Worm (Caenorhabditis elegans) whole organism, young adult: ENCODE results near the gene F45D11.14.
"Not testable (repeated sequence)": the region's sequence is repeated elsewhere in the genome, so short reads cannot be mapped to it uniquely, and the experiment has no call there.

Source experiments
- D2030.7 ChIP-seq: fragments of 200-800 bp; sonication (Bioruptor generic); IDR thresholded peaks from 2 replicates; pipeline ENCODE4 v1.3.6; 2022; ENCODE audit warnings: missing genetic modification reagents, missing genetic modification characterization, missing compliant biosample characterization
- F23B12.7 ChIP-seq: sonication (generic microtip); optimal IDR thresholded peaks from 2 replicates; lab custom pipeline; 2017; ENCODE audit warnings: missing genetic modification characterization, mild to moderate bottlenecking, missing compliant biosample characterization, antibody characterized with exemption, moderate library complexity; ENCODE audit not compliant: insufficient read depth
- F37B4.10 ChIP-seq: fragments of 200-800 bp; sonication (Bioruptor generic); IDR thresholded peaks from 2 replicates; pipeline ENCODE4 v1.3.6; 2022; ENCODE audit warnings: missing genetic modification characterization, missing compliant biosample characterization
- F39B2.1 ChIP-seq: fragments of 200-800 bp; sonication (Bioruptor generic); IDR thresholded peaks from 2 replicates; pipeline ENCODE4 v1.3.6; 2022; ENCODE audit warnings: missing genetic modification reagents, missing genetic modification characterization, missing compliant biosample characterization
- F52B5.7 ChIP-seq: sonication (generic microtip); optimal IDR thresholded peaks from 2 replicates; lab custom pipeline; 2016; ENCODE audit warnings: mild to moderate bottlenecking, missing genetic modification characterization, missing compliant biosample characterization
- F57C9.4 ChIP-seq: sonication (generic microtip); optimal IDR thresholded peaks from 2 replicates; lab custom pipeline; 2017; ENCODE audit warnings: mild to moderate bottlenecking, missing genetic modification characterization, missing compliant biosample characterization
- K11D2.4 ChIP-seq: fragments of 200-800 bp; sonication (Bioruptor generic); IDR thresholded peaks from 2 replicates; pipeline ENCODE4 v1.3.6; 2022; ENCODE audit warnings: missing genetic modification reagents, missing genetic modification characterization, missing compliant biosample characterization
- Y56A3A.18 ChIP-seq: fragments of 200-800 bp; sonication (Bioruptor generic); IDR thresholded peaks from 2 replicates; pipeline ENCODE4 v1.3.6; 2022; ENCODE audit warnings: missing genetic modification reagents, missing genetic modification characterization, missing compliant biosample characterization
- bed-2 ChIP-seq: fragments of 200-800 bp; sonication (Bioruptor generic); IDR thresholded peaks from 2 replicates; pipeline ENCODE4 v1.3.6; 2022; ENCODE audit warnings: missing genetic modification reagents, missing genetic modification characterization, missing compliant biosample characterization
- ccch-3 ChIP-seq: fragments of 200-800 bp; sonication (Bioruptor generic); optimal IDR thresholded peaks from 2 replicates; lab custom pipeline; 2018; ENCODE audit warnings: mild to moderate bottlenecking, missing genetic modification characterization, missing compliant biosample characterization
- ceh-40 ChIP-seq: fragments of 200-800 bp; sonication (Bioruptor generic); IDR thresholded peaks from 2 replicates; pipeline ENCODE4 v1.3.6; 2022; ENCODE audit warnings: missing genetic modification characterization, missing compliant biosample characterization
- ceh-58 ChIP-seq: fragments of 200-800 bp; sonication (Bioruptor generic); IDR thresholded peaks from 2 replicates; pipeline ENCODE4 v1.3.6; 2022; ENCODE audit warnings: missing genetic modification characterization, missing compliant biosample characterization
- ceh-79 ChIP-seq: sonication (generic microtip); optimal IDR thresholded peaks from 2 replicates; lab custom pipeline; 2017; ENCODE audit warnings: mild to moderate bottlenecking, missing genetic modification characterization, missing compliant biosample characterization
- dpff-1 ChIP-seq: sonication (generic microtip); optimal IDR thresholded peaks from 2 replicates; lab custom pipeline; 2017; ENCODE audit warnings: mild to moderate bottlenecking, missing genetic modification characterization, missing compliant biosample characterization
- fkh-3 ChIP-seq: sonication (generic microtip); optimal IDR thresholded peaks from 2 replicates; lab custom pipeline; 2016; ENCODE audit warnings: mild to moderate bottlenecking, missing genetic modification characterization, missing compliant biosample characterization
- hlh-12 ChIP-seq: sonication (generic microtip); optimal IDR thresholded peaks from 2 replicates; lab custom pipeline; 2016; ENCODE audit warnings: missing genetic modification characterization, missing compliant biosample characterization
- hsf-1 ChIP-seq: fragments of 200-800 bp; sonication (Bioruptor generic); IDR thresholded peaks from 2 replicates; pipeline ENCODE4 v1.3.6; 2022; ENCODE audit warnings: missing genetic modification reagents, missing genetic modification characterization, missing compliant biosample characterization
- madf-3 ChIP-seq: fragments of 200-800 bp; sonication (Bioruptor generic); IDR thresholded peaks from 2 replicates; pipeline ENCODE4 v1.3.6; 2022; ENCODE audit warnings: missing genetic modification reagents, missing genetic modification characterization, missing compliant biosample characterization
- madf-8 ChIP-seq: fragments of 200-800 bp; sonication (Bioruptor generic); conservative IDR thresholded peaks from 2 replicates; pipeline ENCODE4 v1.3.6; 2022; ENCODE audit warnings: missing genetic modification reagents, missing genetic modification characterization, missing compliant biosample characterization
- nfya-1 ChIP-seq: sonication (generic microtip); optimal IDR thresholded peaks from 2 replicates; lab custom pipeline; 2017; ENCODE audit warnings: antibody characterized with exemption, missing compliant biosample characterization, missing genetic modification characterization, borderline replicate concordance; ENCODE audit not compliant: insufficient read depth
- nhr-120 ChIP-seq: fragments of 200-800 bp; sonication (Bioruptor generic); IDR thresholded peaks from 2 replicates; pipeline ENCODE4 v1.3.6; 2022; ENCODE audit warnings: missing genetic modification characterization, missing compliant biosample characterization
- nhr-179 ChIP-seq: sonication (generic microtip); optimal IDR thresholded peaks from 2 replicates; lab custom pipeline; 2016; ENCODE audit warnings: mild to moderate bottlenecking, missing genetic modification characterization, missing compliant biosample characterization
- nhr-27 ChIP-seq: fragments of 200-800 bp; sonication (Bioruptor generic); optimal IDR thresholded peaks from 2 replicates; lab custom pipeline; 2018; ENCODE audit warnings: mild to moderate bottlenecking, missing genetic modification characterization, moderate library complexity, missing compliant biosample characterization
- nhr-80 ChIP-seq: sonication (generic microtip); optimal IDR thresholded peaks from 2 replicates; lab custom pipeline; 2016; ENCODE audit warnings: missing genetic modification characterization, missing compliant biosample characterization
- rcor-1 ChIP-seq: fragments of 200-800 bp; sonication (Bioruptor generic); IDR thresholded peaks from 2 replicates; pipeline ENCODE4 v1.3.6; 2022; ENCODE audit warnings: missing genetic modification reagents, missing genetic modification characterization, missing compliant biosample characterization
- repo-1 ChIP-seq: sonication (generic microtip); optimal IDR thresholded peaks from 2 replicates; lab custom pipeline; 2017; ENCODE audit warnings: mild to moderate bottlenecking, missing genetic modification characterization, missing compliant biosample characterization
- rpc-1 ChIP-seq, 2 experiments: fragments of 150-350 bp in 1 of 2; sonication (generic microtip) in 1 of 2; optimal IDR thresholded peaks; 2 replicates each; lab custom pipeline; 2014 to 2018; ENCODE audit warnings: missing biosample characterization in 1 of 2, missing genetic modification characterization in 1 of 2, missing genetic modification reagents in 1 of 2, missing genotype in 1 of 2
- snpc-1.1 ChIP-seq: sonication (generic microtip); optimal IDR thresholded peaks from 2 replicates; lab custom pipeline; 2017; ENCODE audit warnings: missing genetic modification characterization, mild to moderate bottlenecking, missing compliant biosample characterization, antibody characterized with exemption, moderate library complexity, missing genotype, missing genetic modification reagents; ENCODE audit not compliant: insufficient read depth
- sptf-2 ChIP-seq: fragments of 200-800 bp; sonication (Bioruptor generic); optimal IDR thresholded peaks from 2 replicates; lab custom pipeline; 2018; ENCODE audit warnings: mild to moderate bottlenecking, missing genetic modification characterization, missing compliant biosample characterization
- xnd-1 ChIP-seq: sonication (generic microtip); optimal IDR thresholded peaks from 2 replicates; lab custom pipeline; 2016; ENCODE audit warnings: missing genotype, missing genetic modification reagents, missing genetic modification characterization, missing compliant biosample characterization

F45D11.14 gene

ce11 chrII:999493-999892, 6.8 kb downstream of the F45D11.14 start, which contains the start of gene fbxb-29:
fbxb-29 (minus strand) TSS chrII:999593.
- TF ChIP-seq nfya-1, result no peak
- no peak for TF ChIP-seq bed-2 (GFP tag; lab: Robert Waterston, UW)
- TF ChIP-seq ceh-79 (tag; lab: Kevin White, UChicago), result no peak
- TF ChIP-seq F23B12.7, result no peak
- no peak for TF ChIP-seq xnd-1 (tag; lab: Kevin White, UChicago)
- TF ChIP-seq nhr-120 (GFP tag; lab: Robert Waterston, UW), result no peak
- no peak for TF ChIP-seq repo-1
- TF ChIP-seq ceh-58, result no peak
- TF ChIP-seq F52B5.7 (tag; lab: Kevin White, UChicago), result no peak
- no peak for TF ChIP-seq D2030.7 (GFP tag; lab: Robert Waterston, UW)
- no peak for TF ChIP-seq madf-8 (GFP tag; lab: Robert Waterston, UW)
- TF ChIP-seq nhr-179 (tag; lab: Kevin White, UChicago), result no peak
- TF ChIP-seq ceh-40 (GFP tag; lab: Robert Waterston, UW), result no peak
- no peak for TF ChIP-seq madf-3 (GFP tag; lab: Robert Waterston, UW)
- no peak for TF ChIP-seq K11D2.4
- TF ChIP-seq F57C9.4 (tag; lab: Kevin White, UChicago), result no peak

- TF ChIP-seq fkh-3; ccch-3 (GFP tag; lab: Kevin White, UChicago); rcor-1 (GFP tag; lab: Robert Waterston, UW): not testable (repeated sequence)
- TF ChIP-seq, all 124 proteins: peak for 0; not testable (repeated sequence) for 124
Measured at ce11 chrII:996112-996511, 10.2 kb downstream of the F45D11.14 start, which contains the start of gene F45D11.11. F45D11.11 (minus strand) TSS chrII:996212.

ce11 chrII:994231-994630, 12.0 kb downstream of the F45D11.14 start, which contains the start of gene F45D11.7:
F45D11.7 (plus strand) TSS chrII:994531.
- TF ChIP-seq hsf-1; F57C9.4 (tag; lab: Kevin White, UChicago); madf-3 (GFP tag; lab: Robert Waterston, UW): not testable (repeated sequence)
- TF ChIP-seq, all 124 proteins: peak for 0; not testable (repeated sequence) for 124

ce11 chrII:991300-991699, 15.0 kb downstream of the F45D11.14 start, which contains the start of gene fbxc-42:
fbxc-42 (plus strand) TSS chrII:991600.
- no peak for TF ChIP-seq nhr-80 (tag; lab: Kevin White, UChicago)
- no peak for TF ChIP-seq nhr-120 (GFP tag; lab: Robert Waterston, UW)
- TF ChIP-seq F39B2.1, result no peak

- TF ChIP-seq rpc-1 (optimal IDR thresholded peaks at IDR 0.05; lab: Kevin White, UChicago) (no peak), rpc-1 (tag; optimal IDR thresholded peaks at IDR 0.05; lab: Kevin White, UChicago) (no peak), dpff-1 (tag; lab: Kevin White, UChicago) (no peak), Y56A3A.18 (no peak), nfya-1 (no peak), sptf-2 (GFP tag; lab: Kevin White, UChicago) (no peak), bed-2 (GFP tag; lab: Robert Waterston, UW) (no peak), snpc-1.1 (tag; lab: Kevin White, UChicago) (no peak), hlh-12 (tag; lab: Kevin White, UChicago) (no peak), nhr-27 (no peak), F37B4.10 (no peak), xnd-1 (tag; lab: Kevin White, UChicago) (no peak)
- TF ChIP-seq, all 124 proteins: peak for 0
Measured at ce11 chrII:988437-988836, 17.8 kb downstream of the F45D11.14 start, which contains the start of gene fbxc-39. fbxc-39 (plus strand) TSS chrII:988737.
